Worm (Caenorhabditis elegans) whole organism, L2 larva: Measurements from ENCODE around the gene skr-15.
A peak's percentile ranks its signal among the peaks of the same experiment; 100 is the strongest.

ENCODE experiments used
- ceh-16 ChIP-seq: fragments of 150-350 bp; optimal IDR thresholded peaks from 2 replicates; lab custom pipeline; 2014; ENCODE audit warnings: missing biosample characterization, missing genetic modification characterization
- ceh-82 ChIP-seq: fragments of 150-350 bp; optimal IDR thresholded peaks from 2 replicates; lab custom pipeline; 2014; ENCODE audit warnings: missing biosample characterization, missing genetic modification characterization
- lsy-2 ChIP-seq, 2 experiments: fragments of 150-350 bp in 1 of 2; sonication (generic microtip) in 1 of 2; optimal IDR thresholded peaks; 2 replicates each; lab custom pipeline; 2014 to 2017; ENCODE audit warnings: missing biosample characterization in 2 of 2, missing genetic modification characterization in 2 of 2
- mdl-1 ChIP-seq, 2 experiments: fragments of 150-350 bp in 1 of 2; sonication (generic microtip) in 1 of 2; optimal IDR thresholded peaks; 2 replicates each; lab custom pipeline; 2017; ENCODE audit warnings: missing biosample characterization in 2 of 2, missing genetic modification characterization in 2 of 2
- nhr-12 ChIP-seq: fragments of 150-350 bp; optimal IDR thresholded peaks from 2 replicates; lab custom pipeline; 2014; ENCODE audit warnings: missing biosample characterization, missing genetic modification characterization

ce11 chrII:3810550-3810949 is 13.4 kb upstream of the skr-15 start:
- TF ChIP-seq nhr-12 (tag; lab: Kevin White, UChicago) (no peak), ceh-82 (no peak), mdl-1 (tag; optimal IDR thresholded peaks at IDR 0.05; lab: Kevin White, UChicago) (no peak), lsy-2 (tag; optimal IDR thresholded peaks at IDR 0.05; lab: Kevin White, UChicago) (peak in 1 of 2 experiments; percentile 59), ceh-16 (no peak)
